Worm (Caenorhabditis elegans) whole organism, L2 larva: ENCODE measurements around the gene gplb-1.

ENCODE experiments used
- C34F6.9 ChIP-seq: fragments of 150-350 bp; optimal IDR thresholded peaks from 2 replicates; lab custom pipeline; 2014; ENCODE audit warnings: missing biosample characterization, missing genetic modification characterization
- F13H6.1 ChIP-seq: sonication (generic microtip); optimal IDR thresholded peaks from 2 replicates; lab custom pipeline; 2016; ENCODE audit warnings: missing genetic modification characterization, missing compliant biosample characterization
- Y55F3AM.14 ChIP-seq: fragments of 200-800 bp; sonication (Bioruptor generic); optimal IDR thresholded peaks from 2 replicates; lab custom pipeline; 2018; ENCODE audit warnings: mild to moderate bottlenecking, missing genetic modification characterization, missing compliant biosample characterization
- ZK546.5 ChIP-seq: sonication (generic microtip); optimal IDR thresholded peaks from 2 replicates; lab custom pipeline; 2017; ENCODE audit warnings: missing biosample characterization, missing genetic modification characterization
- alr-1 ChIP-seq: fragments of 150-350 bp; optimal IDR thresholded peaks from 2 replicates; lab custom pipeline; 2014; ENCODE audit warnings: missing biosample characterization, missing genetic modification characterization
- aly-2 ChIP-seq: fragments of 150-350 bp; optimal IDR thresholded peaks from 2 replicates; lab custom pipeline; 2014; ENCODE audit warnings: missing biosample characterization, missing genetic modification characterization
- ama-1 ChIP-seq: fragments of 150-350 bp; optimal IDR thresholded peaks from 2 replicates; lab custom pipeline; 2018; ENCODE audit warnings: inconsistent platforms
- blmp-1 ChIP-seq: sonication (generic microtip); optimal IDR thresholded peaks from 2 replicates; lab custom pipeline; 2017; ENCODE audit warnings: missing genetic modification characterization, mild to moderate bottlenecking, missing compliant biosample characterization, antibody characterized with exemption, moderate library complexity; ENCODE audit not compliant: insufficient read depth
- ceh-16 ChIP-seq: fragments of 150-350 bp; optimal IDR thresholded peaks from 2 replicates; lab custom pipeline; 2014; ENCODE audit warnings: missing biosample characterization, missing genetic modification characterization
- ceh-82 ChIP-seq: fragments of 150-350 bp; optimal IDR thresholded peaks from 2 replicates; lab custom pipeline; 2014; ENCODE audit warnings: missing biosample characterization, missing genetic modification characterization
- crh-2 ChIP-seq: sonication (generic microtip); optimal IDR thresholded peaks from 2 replicates; lab custom pipeline; 2017; ENCODE audit warnings: missing biosample characterization, missing genetic modification characterization
- egl-27 ChIP-seq: sonication (generic microtip); optimal IDR thresholded peaks from 3 replicates; lab custom pipeline; 2017; ENCODE audit warnings: missing biosample characterization, missing genetic modification reagents, missing genetic modification characterization
- fos-1 ChIP-seq: fragments of 150-350 bp; optimal IDR thresholded peaks from 2 replicates; lab custom pipeline; 2014; ENCODE audit warnings: missing biosample characterization, missing genetic modification characterization
- gmeb-1 ChIP-seq: fragments of 150-350 bp; optimal IDR thresholded peaks from 2 replicates; lab custom pipeline; 2014; ENCODE audit warnings: missing biosample characterization, missing genetic modification characterization
- lin-11 ChIP-seq: fragments of 150-350 bp; sonication (generic microtip); optimal IDR thresholded peaks from 2 replicates; lab custom pipeline; 2014; ENCODE audit warnings: missing biosample characterization, missing genetic modification characterization, inconsistent platforms, mixed read lengths
- lin-39 ChIP-seq: fragments of 150-350 bp; optimal IDR thresholded peaks from 2 replicates; lab custom pipeline; 2014; ENCODE audit warnings: missing biosample characterization, missing genetic modification reagents, missing genetic modification characterization
- lsy-2 ChIP-seq, 2 experiments: fragments of 150-350 bp in 1 of 2; sonication (generic microtip) in 1 of 2; optimal IDR thresholded peaks; 2 replicates each; lab custom pipeline; 2014 to 2017; ENCODE audit warnings: missing biosample characterization in 2 of 2, missing genetic modification characterization in 2 of 2
- mab-5 ChIP-seq: fragments of 150-350 bp; optimal IDR thresholded peaks from 2 replicates; lab custom pipeline; 2014; ENCODE audit warnings: missing biosample characterization, missing genetic modification characterization
- mbf-1 ChIP-seq: sonication (generic microtip); optimal IDR thresholded peaks from 2 replicates; lab custom pipeline; 2017; ENCODE audit warnings: missing biosample characterization, missing genetic modification characterization
- mdl-1 ChIP-seq, 2 experiments: fragments of 150-350 bp in 1 of 2; sonication (generic microtip) in 1 of 2; optimal IDR thresholded peaks; 2 replicates each; lab custom pipeline; 2017; ENCODE audit warnings: missing biosample characterization in 2 of 2, missing genetic modification characterization in 2 of 2
- nhr-10 ChIP-seq: sonication (generic microtip); optimal IDR thresholded peaks from 2 replicates; lab custom pipeline; 2017; ENCODE audit warnings: missing biosample characterization, missing genetic modification characterization
- nhr-12 ChIP-seq: fragments of 150-350 bp; optimal IDR thresholded peaks from 2 replicates; lab custom pipeline; 2014; ENCODE audit warnings: missing biosample characterization, missing genetic modification characterization
- nhr-129 ChIP-seq: fragments of 150-350 bp; optimal IDR thresholded peaks from 2 replicates; lab custom pipeline; 2014; ENCODE audit warnings: missing biosample characterization, missing genetic modification characterization
- nhr-23 ChIP-seq: fragments of 150-350 bp; optimal IDR thresholded peaks from 2 replicates; lab custom pipeline; 2014; ENCODE audit warnings: missing biosample characterization, missing genetic modification reagents, missing genetic modification characterization
- nhr-237 ChIP-seq: fragments of 150-350 bp; optimal IDR thresholded peaks from 2 replicates; lab custom pipeline; 2014; ENCODE audit warnings: missing biosample characterization, missing genetic modification characterization
- nhr-25 ChIP-seq: fragments of 150-350 bp; sonication (generic microtip); optimal IDR thresholded peaks from 3 replicates; lab custom pipeline; 2014; ENCODE audit warnings: missing biosample characterization, missing genetic modification characterization
- nhr-6 ChIP-seq: fragments of 150-350 bp; optimal IDR thresholded peaks from 2 replicates; lab custom pipeline; 2014; ENCODE audit warnings: missing biosample characterization, missing genetic modification characterization
- nhr-77 ChIP-seq: fragments of 150-350 bp; optimal IDR thresholded peaks from 2 replicates; lab custom pipeline; 2014; ENCODE audit warnings: missing biosample characterization, missing genetic modification characterization
- peb-1 ChIP-seq: fragments of 150-350 bp; optimal IDR thresholded peaks from 2 replicates; lab custom pipeline; 2014; ENCODE audit warnings: missing biosample characterization, missing genetic modification characterization
- sem-4 ChIP-seq: fragments of 150-350 bp; optimal IDR thresholded peaks from 2 replicates; lab custom pipeline; 2014; ENCODE audit warnings: missing biosample characterization, missing genetic modification reagents, missing genetic modification characterization
- skn-1 ChIP-seq: sonication (generic microtip); optimal IDR thresholded peaks from 2 replicates; lab custom pipeline; 2017; ENCODE audit warnings: missing biosample characterization, missing genetic modification characterization
- sma-3 ChIP-seq: sonication (generic microtip); optimal IDR thresholded peaks from 2 replicates; lab custom pipeline; 2016; ENCODE audit warnings: missing genetic modification reagents, missing genetic modification characterization, missing compliant biosample characterization
- sma-9 ChIP-seq, 2 experiments: fragments of 150-350 bp in 1 of 2; sonication (generic microtip) in 1 of 2; optimal IDR thresholded peaks; 2 replicates each; lab custom pipeline; 2014 to 2016; ENCODE audit warnings: missing genetic modification characterization in 2 of 2, mild to moderate bottlenecking in 1 of 2, missing biosample characterization in 1 of 2, missing compliant biosample characterization in 1 of 2, missing genetic modification reagents in 1 of 2, moderate library complexity in 1 of 2
- snpc-4 ChIP-seq: fragments of 150-350 bp; optimal IDR thresholded peaks from 2 replicates; lab custom pipeline; 2014; ENCODE audit warnings: missing biosample characterization, missing genetic modification characterization
- unc-39 ChIP-seq: fragments of 150-350 bp; optimal IDR thresholded peaks from 2 replicates; lab custom pipeline; 2014; ENCODE audit warnings: missing biosample characterization, missing genetic modification characterization
- unc-55 ChIP-seq: fragments of 150-350 bp; sonication (generic microtip); optimal IDR thresholded peaks from 3 replicates; lab custom pipeline; 2014; ENCODE audit warnings: missing biosample characterization, missing genetic modification reagents, missing genetic modification characterization
- unc-62 ChIP-seq: fragments of 150-350 bp; optimal IDR thresholded peaks from 2 replicates; lab custom pipeline; 2014; ENCODE audit warnings: missing biosample characterization, missing genetic modification reagents, missing genetic modification characterization
- zag-1 ChIP-seq: fragments of 150-350 bp; optimal IDR thresholded peaks from 2 replicates; lab custom pipeline; 2014; ENCODE audit warnings: missing biosample characterization, missing genetic modification characterization
- ztf-1 ChIP-seq: fragments of 200-800 bp; sonication (Bioruptor generic); conservative IDR thresholded peaks from 2 replicates; pipeline ENCODE4 v1.3.6; 2022; ENCODE audit warnings: missing genetic modification characterization, missing compliant biosample characterization
- ztf-11 ChIP-seq: sonication (generic microtip); optimal IDR thresholded peaks from 2 replicates; lab custom pipeline; 2017; ENCODE audit warnings: missing biosample characterization, missing genetic modification characterization
- ztf-4 ChIP-seq: fragments of 150-350 bp; optimal IDR thresholded peaks from 2 replicates; lab custom pipeline; 2014; ENCODE audit warnings: missing biosample characterization, missing genetic modification characterization

gplb-1 gene

ce11 chrV:8445636-8446035, 25.4 kb downstream of the gplb-1 start (continued):
- TF ChIP-seq nhr-237 (tag; lab: Kevin White, UChicago) (no peak), ztf-1 (GFP tag; lab: Robert Waterston, UW) (no peak), mdl-1 (tag; optimal IDR thresholded peaks at IDR 0.05; lab: Kevin White, UChicago) (no peak), egl-27 (tag; lab: Kevin White, UChicago) (no peak), crh-2 (tag; lab: Kevin White, UChicago) (peak; percentile 50), skn-1 (tag; lab: Kevin White, UChicago) (no peak), mbf-1 (tag; lab: Kevin White, UChicago) (no peak), C34F6.9 (tag; lab: Kevin White, UChicago) (peak; percentile 16)

- TF ChIP-seq ZK546.5 (tag; lab: Kevin White, UChicago) = no peak
- no peak for TF ChIP-seq gmeb-1 (tag; lab: Kevin White, UChicago)
- no peak for TF ChIP-seq skn-1 (tag; lab: Kevin White, UChicago)
- TF ChIP-seq nhr-6 (tag; lab: Kevin White, UChicago) = no peak
- TF ChIP-seq ceh-16 (tag; lab: Kevin White, UChicago) = no peak
- no peak for TF ChIP-seq unc-39 (tag; lab: Kevin White, UChicago)
- no peak for TF ChIP-seq snpc-4 (tag; lab: Kevin White, UChicago)
Observed at ce11 chrV:8444357-8444856, 26.6 kb downstream of the gplb-1 start, which contains the start of gene lmd-3. lmd-3 (minus strand) TSS chrV:8444806.

- TF ChIP-seq peb-1 (tag; lab: Kevin White, UChicago) = no peak
- peak; percentile 74 for TF ChIP-seq mab-5 (tag; lab: Kevin White, UChicago)
Observed at ce11 chrV:8437358-8437757, 33.7 kb downstream of the gplb-1 start.

DNA sequence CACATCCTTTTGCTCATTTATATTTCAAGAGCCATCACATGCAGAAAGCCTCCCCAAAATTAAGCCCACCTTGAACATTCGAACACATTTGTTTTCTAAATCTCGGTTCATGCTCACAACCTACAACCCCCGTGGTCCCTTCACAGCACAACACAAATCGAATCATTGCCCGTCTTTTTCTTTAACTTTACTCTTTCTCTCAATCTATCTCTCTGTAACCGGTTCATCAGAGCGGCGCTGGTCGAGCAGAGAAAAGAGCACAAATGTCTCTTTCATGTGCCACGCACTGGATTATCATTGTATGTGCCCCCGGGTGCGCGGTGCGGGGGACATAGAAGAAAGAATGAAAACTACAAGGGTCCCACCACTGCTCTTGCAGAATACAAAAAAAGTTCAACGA, 35.8 kb downstream of the gplb-1 start:
- TF ChIP-seq unc-55 (GFP tag; lab: Kevin White, UChicago) = no peak
- TF ChIP-seq crh-2 (tag; lab: Kevin White, UChicago) = no peak
- TF ChIP-seq alr-1 (tag; lab: Kevin White, UChicago) = no peak
- no peak for TF ChIP-seq nhr-23 (tag; lab: Kevin White, UChicago)

- no peak for TF ChIP-seq peb-1 (tag; lab: Kevin White, UChicago)
- no peak for TF ChIP-seq nhr-12 (tag; lab: Kevin White, UChicago)
- no peak for TF ChIP-seq unc-62 (GFP tag; lab: Kevin White, UChicago)
- no peak for TF ChIP-seq mbf-1 (tag; lab: Kevin White, UChicago)
- no peak for TF ChIP-seq lin-39 (tag; lab: Kevin White, UChicago)
- no peak for TF ChIP-seq zag-1 (tag; lab: Kevin White, UChicago)
- no peak for TF ChIP-seq unc-39 (tag; lab: Kevin White, UChicago)
- TF ChIP-seq crh-2 (tag; lab: Kevin White, UChicago) = peak; percentile 37
- TF ChIP-seq mab-5 (tag; lab: Kevin White, UChicago) = no peak
- TF ChIP-seq F13H6.1 (tag; lab: Kevin White, UChicago) = peak; percentile 36
- no peak for TF ChIP-seq ztf-11 (tag; lab: Kevin White, UChicago)
- TF ChIP-seq ZK546.5 (tag; lab: Kevin White, UChicago) = no peak
- TF ChIP-seq mdl-1 (tag; optimal IDR thresholded peaks at IDR 0.05; lab: Kevin White, UChicago) = no peak
- no peak for TF ChIP-seq snpc-4 (tag; lab: Kevin White, UChicago)
- no peak for TF ChIP-seq ceh-82 (tag; lab: Kevin White, UChicago)
- TF ChIP-seq nhr-10 = no peak
- peak; percentile 32 for TF ChIP-seq gmeb-1 (tag; lab: Kevin White, UChicago)
- TF ChIP-seq skn-1 (tag; lab: Kevin White, UChicago) = no peak
- TF ChIP-seq nhr-23 (tag; lab: Kevin White, UChicago) = no peak
- no peak for TF ChIP-seq sem-4
- TF ChIP-seq aly-2 (tag; lab: Kevin White, UChicago) = no peak
- TF ChIP-seq blmp-1 (tag; lab: Kevin White, UChicago) = peak; percentile 73
- no peak for TF ChIP-seq nhr-6 (tag; lab: Kevin White, UChicago)
- no peak for TF ChIP-seq ztf-4 (tag; lab: Kevin White, UChicago)
- no peak for TF ChIP-seq nhr-77 (tag; lab: Kevin White, UChicago)
- no peak for TF ChIP-seq unc-55 (GFP tag; lab: Kevin White, UChicago)
- TF ChIP-seq nhr-129 (tag; lab: Kevin White, UChicago) = peak; percentile 36
- peak; percentile 5 for TF ChIP-seq sma-9 (GFP tag; optimal IDR thresholded peaks at IDR 0.05; lab: Kevin White, UChicago)
- TF ChIP-seq sma-9 (tag; optimal IDR thresholded peaks at IDR 0.05; lab: Kevin White, UChicago) = no peak
- no peak for TF ChIP-seq C34F6.9 (tag; lab: Kevin White, UChicago)
- no peak for TF ChIP-seq sma-3
- peak; percentile 65 for TF ChIP-seq fos-1 (tag; lab: Kevin White, UChicago)
- no peak for TF ChIP-seq lsy-2 (tag; optimal IDR thresholded peaks at IDR 0.05; lab: Kevin White, UChicago)
- TF ChIP-seq ceh-16 (tag; lab: Kevin White, UChicago) = no peak
- TF ChIP-seq nhr-237 (tag; lab: Kevin White, UChicago) = no peak
- TF ChIP-seq ama-1 (lab: Kevin White, UChicago) = no peak
- TF ChIP-seq nhr-25 (tag; lab: Kevin White, UChicago) = peak; percentile 35
- TF ChIP-seq lin-11 (tag; lab: Kevin White, UChicago) = no peak
- no peak for TF ChIP-seq egl-27 (tag; lab: Kevin White, UChicago)
- TF ChIP-seq Y55F3AM.14 = no peak
Observed at ce11 chrV:8434400-8434827, 36.6 kb downstream of the gplb-1 start.
